Fruit fly (Drosophila melanogaster) whole organism: ENCODE measurements around the gene CG7017.

ENCODE experiments used
- EcR ChIP-seq, 2 experiments: fragments of >200 bp; optimal IDR thresholded peaks; 2 replicates each; lab custom pipeline; 2017; ENCODE audit warnings: missing biosample characterization in 2 of 2, missing genetic modification characterization in 2 of 2, missing genetic modification reagents in 2 of 2
- psq ChIP-seq: fragments of >200 bp; optimal IDR thresholded peaks from 2 replicates; lab custom pipeline; 2017
- usp ChIP-seq: fragments of >200 bp; optimal IDR thresholded peaks from 2 replicates; lab custom pipeline; 2017; ENCODE audit warnings: missing biosample characterization, missing genetic modification characterization, mixed read lengths

DNA sequence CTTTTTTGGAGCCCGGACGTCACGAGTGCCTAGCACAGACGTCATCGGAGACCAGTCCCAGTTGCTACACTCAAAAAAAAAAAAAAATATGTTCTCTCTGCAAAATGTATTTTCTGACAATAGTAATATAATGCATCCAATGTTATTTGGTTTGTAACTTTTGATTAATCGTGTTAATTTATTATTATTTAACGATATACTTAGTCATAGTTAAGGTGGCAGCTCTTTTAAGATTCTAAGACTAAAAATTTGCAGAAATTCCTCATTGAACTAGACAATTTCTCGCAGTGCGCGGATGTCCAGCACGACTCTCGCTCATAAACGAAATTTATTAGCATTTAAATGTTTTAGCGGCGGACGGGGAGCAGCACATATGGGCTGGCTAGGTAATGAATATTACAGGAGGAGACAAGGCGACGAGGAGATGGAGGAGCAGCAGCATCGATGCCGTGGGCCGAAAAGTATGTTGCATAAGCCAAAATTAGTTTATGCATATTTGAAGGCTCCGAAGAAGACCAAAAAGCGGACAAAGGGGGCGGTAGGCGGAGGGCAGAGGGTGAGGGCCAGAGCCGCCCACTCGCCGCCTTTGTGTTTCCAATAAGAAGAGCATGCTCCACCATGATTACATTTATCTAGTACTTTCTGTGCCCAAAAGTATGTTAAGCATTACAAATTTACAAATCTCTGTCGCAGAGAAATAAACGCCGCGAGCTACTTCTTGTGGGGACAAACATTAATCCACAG, 28.4 kb downstream of the CG7017 start:
- no peak for TF ChIP-seq psq (lab: Kevin White, UChicago)
- TF ChIP-seq EcR (GFP tag; optimal IDR thresholded peaks at IDR 0.05; lab: Kevin White, UChicago) = no peak
- no peak for TF ChIP-seq usp (GFP tag; lab: Kevin White, UChicago)
